Worm (Caenorhabditis elegans) whole organism, L3 larva: ENCODE measurements around the gene F19B10.3.

Source experiments
- R02D3.7 ChIP-seq: fragments of 150-350 bp; optimal IDR thresholded peaks from 2 replicates; lab custom pipeline; 2014; ENCODE audit warnings: missing biosample characterization, missing genetic modification characterization
- aly-2 ChIP-seq: fragments of 150-350 bp; optimal IDR thresholded peaks from 2 replicates; lab custom pipeline; 2014; ENCODE audit warnings: missing biosample characterization, missing genetic modification characterization
- ama-1 ChIP-seq: fragments of 150-350 bp; optimal IDR thresholded peaks from 2 replicates; lab custom pipeline; 2018
- ceh-82 ChIP-seq: fragments of 150-350 bp; optimal IDR thresholded peaks from 2 replicates; lab custom pipeline; 2014; ENCODE audit warnings: missing biosample characterization, missing genetic modification characterization
- daf-12 ChIP-seq: fragments of 150-350 bp; optimal IDR thresholded peaks from 2 replicates; lab custom pipeline; 2014; ENCODE audit warnings: missing biosample characterization, missing genetic modification reagents, missing genetic modification characterization
- egl-5 ChIP-seq: fragments of 150-350 bp; optimal IDR thresholded peaks from 2 replicates; lab custom pipeline; 2017; ENCODE audit warnings: missing biosample characterization, missing genetic modification reagents, missing genetic modification characterization, inconsistent platforms
- elt-1 ChIP-seq: fragments of 150-350 bp; optimal IDR thresholded peaks from 2 replicates; lab custom pipeline; 2014; ENCODE audit warnings: missing biosample characterization, missing genetic modification characterization
- elt-2 ChIP-seq: sonication (generic microtip); optimal IDR thresholded peaks from 2 replicates; lab custom pipeline; 2016; ENCODE audit warnings: missing genetic modification reagents, mild to moderate bottlenecking, missing genetic modification characterization, missing compliant biosample characterization
- elt-3 ChIP-seq, 3 experiments: fragments of 150-350 bp in 1 of 3; sonication (generic microtip) in 2 of 3; optimal IDR thresholded peaks; 2 replicates in 2 of 3; 4 replicates in 1 of 3; lab custom pipeline; 2014 to 2017; ENCODE audit warnings: missing biosample characterization in 3 of 3, missing genetic modification characterization in 3 of 3
- fkh-10 ChIP-seq: sonication (generic microtip); optimal IDR thresholded peaks from 2 replicates; lab custom pipeline; 2017; ENCODE audit warnings: missing biosample characterization, missing genetic modification reagents, missing genetic modification characterization
- fkh-2 ChIP-seq: fragments of 150-350 bp; optimal IDR thresholded peaks from 2 replicates; lab custom pipeline; 2014; ENCODE audit warnings: missing biosample characterization, missing genetic modification reagents, missing genetic modification characterization
- jun-1 ChIP-seq: fragments of 150-350 bp; optimal IDR thresholded peaks from 2 replicates; lab custom pipeline; 2014; ENCODE audit warnings: missing biosample characterization, missing genetic modification reagents, missing genetic modification characterization
- lin-39 ChIP-seq: fragments of 150-350 bp; optimal IDR thresholded peaks from 2 replicates; lab custom pipeline; 2018; ENCODE audit warnings: missing biosample characterization, missing genetic modification reagents, missing genetic modification characterization
- lsy-12 ChIP-seq: sonication (generic microtip); optimal IDR thresholded peaks from 2 replicates; lab custom pipeline; 2016; ENCODE audit warnings: mild to moderate bottlenecking, missing genetic modification characterization, missing compliant biosample characterization
- mdl-1 ChIP-seq: fragments of 150-350 bp; optimal IDR thresholded peaks from 2 replicates; lab custom pipeline; 2014; ENCODE audit warnings: missing biosample characterization, missing genetic modification characterization
- mml-1 ChIP-seq: fragments of 150-350 bp; sonication (generic microtip); optimal IDR thresholded peaks from 3 replicates; lab custom pipeline; 2014; ENCODE audit warnings: missing biosample characterization, missing genetic modification characterization
- nfya-1 ChIP-seq: sonication (generic microtip); optimal IDR thresholded peaks from 2 replicates; lab custom pipeline; 2017; ENCODE audit warnings: missing genetic modification characterization, mild to moderate bottlenecking, missing compliant biosample characterization, antibody characterized with exemption, moderate library complexity; ENCODE audit not compliant: insufficient read depth
- nhr-11 ChIP-seq: fragments of 150-350 bp; optimal IDR thresholded peaks from 2 replicates; lab custom pipeline; 2014; ENCODE audit warnings: missing biosample characterization, missing genetic modification characterization
- nhr-12 ChIP-seq: fragments of 150-350 bp; optimal IDR thresholded peaks from 2 replicates; lab custom pipeline; 2014; ENCODE audit warnings: missing biosample characterization, missing genetic modification characterization
- nhr-25 ChIP-seq: sonication (generic microtip); optimal IDR thresholded peaks from 2 replicates; lab custom pipeline; 2017; ENCODE audit warnings: missing biosample characterization, missing genetic modification characterization
- nhr-28 ChIP-seq: fragments of 150-350 bp; optimal IDR thresholded peaks from 2 replicates; lab custom pipeline; 2014; ENCODE audit warnings: missing biosample characterization, missing genetic modification characterization
- nhr-43 ChIP-seq: sonication (generic microtip); optimal IDR thresholded peaks from 2 replicates; lab custom pipeline; 2016; ENCODE audit warnings: mild to moderate bottlenecking, missing genetic modification characterization, missing compliant biosample characterization; ENCODE audit not compliant: poor library complexity, severe bottlenecking
- nhr-76 ChIP-seq: fragments of 150-350 bp; sonication (generic microtip); optimal IDR thresholded peaks from 5 replicates; lab custom pipeline; 2014; ENCODE audit warnings: missing biosample characterization, missing genetic modification characterization
- pqm-1 ChIP-seq: fragments of 150-350 bp; optimal IDR thresholded peaks from 2 replicates; lab custom pipeline; 2017; ENCODE audit warnings: missing biosample characterization, missing genetic modification characterization, inconsistent platforms
- sea-2 ChIP-seq: fragments of 150-350 bp; sonication (generic microtip); optimal IDR thresholded peaks from 4 replicates; lab custom pipeline; 2014; ENCODE audit warnings: missing biosample characterization, missing genetic modification reagents, missing genetic modification characterization
- tbx-2 ChIP-seq: sonication (generic microtip); optimal IDR thresholded peaks from 2 replicates; lab custom pipeline; 2016; ENCODE audit warnings: mild to moderate bottlenecking, missing genetic modification characterization, missing compliant biosample characterization
- unc-39 ChIP-seq: sonication (generic microtip); optimal IDR thresholded peaks from 4 replicates; lab custom pipeline; 2017; ENCODE audit warnings: missing biosample characterization, missing genetic modification characterization
- unc-62 ChIP-seq: fragments of 150-350 bp; sonication (generic microtip); optimal IDR thresholded peaks from 4 replicates; lab custom pipeline; 2014; ENCODE audit warnings: missing biosample characterization, missing genetic modification reagents, missing genetic modification characterization
- ztf-11 ChIP-seq: fragments of 150-350 bp; optimal IDR thresholded peaks from 2 replicates; lab custom pipeline; 2014; ENCODE audit warnings: missing biosample characterization, missing genetic modification characterization
- ztf-4 ChIP-seq: fragments of 150-350 bp; optimal IDR thresholded peaks from 2 replicates; lab custom pipeline; 2014; ENCODE audit warnings: missing biosample characterization, missing genetic modification characterization

The F19B10.3 gene

ce11 chrII:3688333-3688732 is 23.8 kb downstream of the F19B10.3 start, which contains the start of gene ifas-1:
ifas-1 (minus strand) TSS chrII:3688719.
- no peak for TF ChIP-seq elt-1
- TF ChIP-seq ceh-82 (tag; lab: Kevin White, UChicago), result no peak
- TF ChIP-seq elt-3 (tag; optimal IDR thresholded peaks at IDR 0.05; lab: Kevin White, UChicago), result no peak
- TF ChIP-seq elt-2, result no peak
- no peak for TF ChIP-seq sea-2 (GFP tag; lab: Kevin White, UChicago)
- TF ChIP-seq tbx-2 (tag; lab: Kevin White, UChicago), result no peak
- TF ChIP-seq fkh-2 (tag; lab: Kevin White, UChicago), result no peak
- no peak for TF ChIP-seq ama-1 (lab: Kevin White, UChicago)

DNA sequence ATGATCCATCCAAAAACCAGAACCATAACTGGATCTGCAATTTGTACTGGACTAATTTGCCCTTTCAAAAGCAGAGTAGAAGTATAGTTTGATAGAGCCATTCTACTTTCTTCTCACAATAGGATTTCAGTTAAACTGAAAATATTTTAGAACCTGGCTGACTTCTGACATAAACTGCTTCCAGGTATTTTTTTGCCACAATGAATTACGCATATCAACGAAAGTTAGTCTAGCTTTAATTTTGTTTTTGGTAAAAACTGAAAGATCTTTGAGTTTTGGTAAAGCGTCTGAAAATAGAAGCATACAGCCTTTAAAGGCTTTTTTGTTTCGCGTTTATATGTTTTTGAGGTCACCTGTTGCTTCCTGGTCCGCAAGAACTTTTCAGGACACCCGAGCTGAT is 26.1 kb downstream of the F19B10.3 start, which contains the start of gene srx-101:
Gene srx-101, minus strand, starts transcription at position 101 of the 400 bp plus-strand sequence.
- TF ChIP-seq R02D3.7 (tag; lab: Kevin White, UChicago), result no peak
- TF ChIP-seq, all 47 proteins: peak for 0

DNA sequence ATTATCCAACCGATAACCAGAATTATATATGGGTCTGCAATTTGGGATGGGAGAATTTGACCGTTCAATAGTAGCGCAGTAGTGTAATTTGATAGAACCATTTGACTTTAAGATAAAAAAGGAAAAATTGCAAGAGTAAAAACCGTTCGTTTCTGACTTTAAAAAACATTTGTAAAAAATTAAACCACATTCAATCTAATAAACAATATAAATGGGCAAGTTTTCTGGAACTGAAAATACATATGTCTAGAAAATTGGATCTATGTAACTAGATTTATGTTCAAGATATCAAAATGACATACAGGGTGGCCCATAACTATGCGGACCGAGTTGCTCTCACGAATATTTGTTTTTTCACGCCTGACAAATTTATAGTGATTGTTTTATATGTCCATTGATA is 30.1 kb downstream of the F19B10.3 start, which contains the start of gene srx-102:
Gene srx-102, minus strand, starts transcription at position 101 of the 400 bp plus-strand sequence.
- TF ChIP-seq lin-39 (tag; lab: Kevin White, UChicago) (no peak), nhr-11 (no peak), elt-1 (no peak), nhr-12 (tag; lab: Kevin White, UChicago) (no peak), jun-1 (tag; lab: Kevin White, UChicago) (no peak), nfya-1 (tag; lab: Kevin White, UChicago) (no peak), elt-2 (no peak), tbx-2 (tag; lab: Kevin White, UChicago) (no peak), ztf-11 (tag; lab: Kevin White, UChicago) (no peak), elt-3 (tag; optimal IDR thresholded peaks at IDR 0.05; lab: Kevin White, UChicago) (no peak), lsy-12 (tag; lab: Kevin White, UChicago) (no peak), fkh-2 (tag; lab: Kevin White, UChicago) (no peak), ceh-82 (tag; lab: Kevin White, UChicago) (no peak), sea-2 (GFP tag; lab: Kevin White, UChicago) (no peak), mml-1 (tag; lab: Kevin White, UChicago) (no peak), mdl-1 (tag; lab: Kevin White, UChicago) (no peak), ztf-4 (tag; lab: Kevin White, UChicago) (no peak), egl-5 (tag; lab: Kevin White, UChicago) (no peak), unc-62 (GFP tag; lab: Kevin White, UChicago) (no peak), nhr-28 (tag; lab: Kevin White, UChicago) (no peak)
- TF ChIP-seq, all 47 proteins: peak for 0

DNA sequence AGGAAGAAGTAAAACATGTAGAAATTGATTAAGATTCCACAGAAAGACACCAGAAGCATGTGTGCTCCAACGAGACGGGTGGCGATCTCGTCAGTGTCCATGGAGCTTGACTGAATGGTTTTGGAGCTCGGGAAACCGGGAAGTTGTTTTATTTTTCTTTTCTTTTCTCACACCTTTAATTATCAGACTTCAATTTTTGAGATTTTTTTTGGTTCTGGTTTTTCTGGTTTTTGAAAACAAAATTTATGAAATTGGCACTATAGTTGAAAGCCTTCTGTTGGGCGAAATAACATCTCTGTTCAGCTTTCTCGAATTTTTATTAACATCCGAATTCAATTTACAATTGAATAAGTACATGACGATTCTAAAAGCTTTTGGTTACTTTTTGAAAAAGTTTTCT is 35.0 kb downstream of the F19B10.3 start, which contains the start of gene srx-104:
Gene srx-104, minus strand, starts transcription at position 101 of the 400 bp plus-strand sequence.
- TF ChIP-seq unc-39 (tag; lab: Kevin White, UChicago), result no peak

ce11 chrII:3701305-3701704 is 36.7 kb downstream of the F19B10.3 start, which contains the start of gene srx-105:
srx-105 (minus strand) TSS chrII:3701405.
- TF ChIP-seq pqm-1 (tag; lab: Kevin White, UChicago), result no peak
- TF ChIP-seq nhr-76, result no peak
- TF ChIP-seq nhr-12 (tag; lab: Kevin White, UChicago), result no peak
- TF ChIP-seq fkh-10 (GFP tag; lab: Kevin White, UChicago), result no peak
- no peak for TF ChIP-seq aly-2 (tag; lab: Kevin White, UChicago)
- no peak for TF ChIP-seq nhr-43 (tag; lab: Kevin White, UChicago)
- no peak for TF ChIP-seq ztf-11 (tag; lab: Kevin White, UChicago)
- TF ChIP-seq lin-39 (tag; lab: Kevin White, UChicago), result no peak
- no peak for TF ChIP-seq daf-12 (tag; lab: Kevin White, UChicago)
- no peak for TF ChIP-seq nhr-25

DNA sequence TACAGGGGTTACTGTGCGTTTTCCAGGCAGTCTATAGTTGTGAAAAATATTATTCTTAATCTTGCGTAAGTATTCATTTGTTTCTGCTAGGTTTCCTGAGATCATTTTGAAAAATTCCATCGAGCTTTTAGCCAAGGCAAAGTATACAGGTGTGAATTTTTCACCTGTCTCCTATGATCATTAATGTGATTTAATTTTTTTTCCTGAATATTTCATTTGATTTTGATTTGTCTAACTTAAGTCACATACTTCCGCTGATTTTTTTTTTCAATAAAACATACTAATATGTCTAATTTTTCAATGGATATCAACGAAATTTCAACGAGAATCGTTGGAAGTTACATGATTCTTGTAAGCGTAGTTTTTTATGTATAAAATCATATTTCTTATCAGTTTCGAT is 40.8 kb downstream of the F19B10.3 start, which contains the start of gene srx-108:
Gene srx-108, plus strand, starts transcription at position 301 of the 400 bp plus-strand sequence.
- TF ChIP-seq mml-1 (tag; lab: Kevin White, UChicago) (no peak), nhr-43 (tag; lab: Kevin White, UChicago) (no peak), pqm-1 (tag; lab: Kevin White, UChicago) (no peak), ama-1 (lab: Kevin White, UChicago) (no peak)
